Worm (Caenorhabditis elegans): ENCODE data around the gene cls-1.
"Not testable (repeated sequence)": the region's sequence is repeated elsewhere in the genome, so short reads cannot be mapped to it uniquely, and the experiment has no call there.

The cls-1 gene

ce11 chrIII:7465347-7465746, 42.6 kb upstream of the cls-1 start, which contains the start of gene fum-1 (continued):
- TF ChIP-seq nhr-6 (tag; optimal IDR thresholded peaks at IDR 0.05) = peak; percentile 7
- peak; percentile 43 for TF ChIP-seq hlh-11 (tag; optimal IDR thresholded peaks at IDR 0.05)
- TF ChIP-seq aly-2 (tag; optimal IDR thresholded peaks at IDR 0.05) = no peak
- no peak for TF ChIP-seq lin-15B (tag; optimal IDR thresholded peaks at IDR 0.05)
- TF ChIP-seq arid-1 (GFP tag; conservative IDR thresholded peaks at IDR 0.05) = no peak
- TF ChIP-seq ama-1 (optimal IDR thresholded peaks at IDR 0.05) = peak; percentile 78
- peak; percentile 62 for TF ChIP-seq mep-1 (tag; optimal IDR thresholded peaks at IDR 0.05)
- TF ChIP-seq ztf-11 (tag; optimal IDR thresholded peaks at IDR 0.05) = no peak
- TF ChIP-seq Y5F2A.4 (GFP tag; optimal IDR thresholded peaks at IDR 0.05) = no peak
- peak; percentile 69 for TF ChIP-seq mxl-3 (GFP tag; optimal IDR thresholded peaks at IDR 0.05)
- TF ChIP-seq fos-1 (tag; optimal IDR thresholded peaks at IDR 0.05) = no peak
- TF ChIP-seq hlh-30 (tag; optimal IDR thresholded peaks at IDR 0.05; ENCODE audit: insufficient read depth) = peak; percentile 69
- no peak for TF ChIP-seq zfp-3 (GFP tag; conservative IDR thresholded peaks at IDR 0.05)
- TF ChIP-seq lsy-2 (tag; optimal IDR thresholded peaks at IDR 0.05) = peak in 1 of 2 experiments; percentile 82

ce11 chrIII:7468980-7469379, 39.0 kb upstream of the cls-1 start, which contains the start of gene H14A12.5:
Gene H14A12.5, minus strand, starts transcription at chrIII:7469080.
- TF ChIP-seq set-16 (GFP tag; IDR thresholded peaks at IDR 0.05); tag-97 (GFP tag; IDR thresholded peaks at IDR 0.05); pha-4 (GFP tag; IDR thresholded peaks at IDR 0.05); pha-4 (tag; optimal IDR thresholded peaks at IDR 0.05): not testable (repeated sequence)

ce11 chrIII:7478932-7479331, 29.0 kb upstream of the cls-1 start:
- TF ChIP-seq Y5F2A.4 (GFP tag; optimal IDR thresholded peaks at IDR 0.05) = no peak
- TF ChIP-seq ztf-7 (tag; optimal IDR thresholded peaks at IDR 0.05) = no peak
- TF ChIP-seq fos-1 (tag; optimal IDR thresholded peaks at IDR 0.05) = no peak
- TF ChIP-seq nhr-48 (tag; optimal IDR thresholded peaks at IDR 0.05) = peak; percentile 10
- peak; percentile 78 for TF ChIP-seq php-3 (GFP tag; IDR thresholded peaks at IDR 0.05)
- TF ChIP-seq lin-38 (GFP tag; IDR thresholded peaks at IDR 0.05) = no peak
- no peak for TF ChIP-seq nhr-77 (tag; optimal IDR thresholded peaks at IDR 0.05)
- peak; percentile 68 for TF ChIP-seq dve-1 (tag; optimal IDR thresholded peaks at IDR 0.05; ENCODE audit: insufficient read depth)
- peak in 1 of 2 experiments; percentile 36 for TF ChIP-seq daf-16 (GFP tag; optimal IDR thresholded peaks at IDR 0.05)
- TF ChIP-seq daf-16 (tag; optimal IDR thresholded peaks at IDR 0.05) = no peak
- TF ChIP-seq nhr-102 (tag; optimal IDR thresholded peaks at IDR 0.05) = peak; percentile 28
- TF ChIP-seq daf-8 (GFP tag; IDR thresholded peaks at IDR 0.05) = no peak
- no peak for TF ChIP-seq ceh-32 (tag; optimal IDR thresholded peaks at IDR 0.05; ENCODE audit: poor library complexity)
- TF ChIP-seq aha-1 (tag) = peak; percentile 14
- TF ChIP-seq pqm-1 (tag; optimal IDR thresholded peaks at IDR 0.05) = peak; percentile 86
- TF ChIP-seq hlh-11 (tag; optimal IDR thresholded peaks at IDR 0.05) = peak; percentile 79
- TF ChIP-seq T26A8.4 (GFP tag; IDR thresholded peaks at IDR 0.05) = 0 out of 2 replicates have a peak, but pooled peaks have one; percentile 30
- TF ChIP-seq nhr-28 (tag; optimal IDR thresholded peaks at IDR 0.05) = peak; percentile 66
- no peak for TF ChIP-seq ctbp-1 (GFP tag; IDR thresholded peaks at IDR 0.05)
- TF ChIP-seq Y75B8A.6 (GFP tag; IDR thresholded peaks at IDR 0.05) = no peak
- TF ChIP-seq dmd-6 (GFP tag; IDR thresholded peaks at IDR 0.05) = peak; percentile 69
- TF ChIP-seq lin-1 (GFP tag; IDR thresholded peaks at IDR 0.05) = peak; percentile 69; the same call in 1 of the 2 replicates
- peak; percentile 21 for TF ChIP-seq hlh-30 (tag; optimal IDR thresholded peaks at IDR 0.05; ENCODE audit: insufficient read depth)

ce11 chrIII:7484765-7485164, 23.2 kb upstream of the cls-1 start:
- TF ChIP-seq attf-4 (tag; optimal IDR thresholded peaks at IDR 0.05) (no peak), lin-29 (GFP tag; IDR thresholded peaks at IDR 0.05) (no peak), ZK546.5 (tag; optimal IDR thresholded peaks at IDR 0.05) (no peak), Y105C5A.15 (GFP tag; IDR thresholded peaks at IDR 0.05) (no peak), unc-62 (GFP tag; optimal IDR thresholded peaks at IDR 0.05 in 1 of 2) (peak in 1 of 2 experiments; percentile 97), unc-62 (tag; optimal IDR thresholded peaks at IDR 0.05) (no peak)

All from whole organism, L4 larva.